Worm (Caenorhabditis elegans) whole organism, L4/young adult: ENCODE results near the gene Y48A6C.8.

Experiments used
- W03F9.2 ChIP-seq: fragments of 150-350 bp; optimal IDR thresholded peaks from 2 replicates; lab custom pipeline; 2014; ENCODE audit warnings: missing biosample characterization, missing genetic modification characterization
- dao-5 ChIP-seq: sonication (generic microtip); optimal IDR thresholded peaks from 2 replicates; lab custom pipeline; 2016; ENCODE audit warnings: missing genotype, missing genetic modification characterization, moderate library complexity, missing compliant biosample characterization

DNA sequence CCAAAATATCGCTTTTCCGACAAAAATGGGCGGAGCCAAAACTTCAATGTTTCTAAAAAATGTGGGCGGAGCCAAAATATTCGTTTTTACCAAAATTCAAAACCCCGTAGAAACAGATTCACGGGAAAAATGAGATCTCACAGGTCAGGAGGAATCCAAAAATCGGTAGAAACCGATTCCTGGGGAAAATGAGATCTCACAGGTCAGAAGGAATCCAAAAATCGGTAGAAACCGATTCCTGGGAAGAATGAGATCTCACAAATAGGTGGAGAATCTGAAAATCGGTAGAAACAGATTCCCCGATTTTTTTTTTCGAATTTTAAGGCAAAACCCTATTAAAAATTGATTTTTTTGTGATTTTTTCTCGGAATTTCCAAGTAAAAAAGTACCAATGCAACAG lies 33.9 kb downstream of the Y48A6C.8 start:
- no peak for TF ChIP-seq W03F9.2 (tag; lab: Kevin White, UChicago)
- TF ChIP-seq dao-5 (tag; lab: Kevin White, UChicago) = no peak
